Fruit fly (Drosophila melanogaster) whole organism, embryonic: Measurements from ENCODE around the gene Rnb.
A peak's percentile ranks its signal among the peaks of the same experiment; 100 is the strongest.

Experiments used
- Ada2b ChIP-seq: fragments of 200-800 bp; sonication (Bioruptor generic); IDR thresholded peaks from 2 replicates; pipeline ENCODE4 v1.3.6; 2022; ENCODE audit warnings: missing biosample characterization, missing genetic modification characterization
- Awh ChIP-seq: fragments of 200-800 bp; sonication (Bioruptor generic); IDR thresholded peaks from 2 replicates; pipeline ENCODE4, ENCODE4 v1.3.6; 2022; ENCODE audit warnings: missing biosample characterization, missing genetic modification characterization
- B-H2 ChIP-seq: fragments of 200-800 bp; sonication (Bioruptor generic); optimal IDR thresholded peaks from 2 replicates; lab custom pipeline; 2018; ENCODE audit warnings: missing biosample characterization, mild to moderate bottlenecking, missing genetic modification characterization
- Bteb2 ChIP-seq: fragments of 200-800 bp; sonication (Bioruptor generic); optimal IDR thresholded peaks from 2 replicates; lab custom pipeline; 2016; ENCODE audit warnings: missing biosample characterization, missing genetic modification characterization
- C15 ChIP-seq: fragments of 200-800 bp; sonication (Bioruptor generic); IDR thresholded peaks from 3 replicates; pipeline ENCODE4 v1.3.6; 2022; ENCODE audit warnings: missing biosample characterization, missing genetic modification characterization
- CG1024 ChIP-seq: fragments of 200-800 bp; sonication (Bioruptor generic); IDR thresholded peaks from 2 replicates; pipeline ENCODE4 v1.3.6; 2022; ENCODE audit warnings: missing biosample characterization, missing genetic modification characterization
- CG12104 ChIP-seq: fragments of 200-800 bp; sonication (Bioruptor generic); optimal IDR thresholded peaks from 3 replicates; lab custom pipeline; 2016; ENCODE audit warnings: missing biosample characterization, missing genetic modification characterization
- CG15011 ChIP-seq: fragments of 200-800 bp; sonication (Bioruptor generic); optimal IDR thresholded peaks from 3 replicates; lab custom pipeline; 2018; ENCODE audit warnings: missing biosample characterization, mild to moderate bottlenecking, missing genetic modification characterization
- CG15479 ChIP-seq: fragments of 200-800 bp; sonication (Bioruptor generic); optimal IDR thresholded peaks from 3 replicates; lab custom pipeline; 2019; ENCODE audit warnings: missing biosample characterization, mild to moderate bottlenecking, missing genetic modification characterization, moderate library complexity
- CG15514 ChIP-seq: fragments of 200-800 bp; sonication (Bioruptor generic); optimal IDR thresholded peaks from 3 replicates; lab custom pipeline; 2017; ENCODE audit warnings: missing biosample characterization, missing genetic modification characterization, mild to moderate bottlenecking, moderate library complexity, missing genetic modification reagents
- CG1647 ChIP-seq: fragments of 200-800 bp; sonication (Bioruptor generic); optimal IDR thresholded peaks from 3 replicates; lab custom pipeline; 2016; ENCODE audit warnings: missing biosample characterization, missing genetic modification characterization
- CG17359 ChIP-seq: fragments of 200-800 bp; sonication (Bioruptor generic); optimal IDR thresholded peaks from 3 replicates; lab custom pipeline; 2018; ENCODE audit warnings: missing biosample characterization, mild to moderate bottlenecking, missing genetic modification characterization, moderate library complexity
- CG1792 ChIP-seq: fragments of 200-800 bp; sonication (Bioruptor generic); optimal IDR thresholded peaks from 2 replicates; lab custom pipeline; 2016; ENCODE audit warnings: missing biosample characterization, missing genetic modification characterization
- CG18476 ChIP-seq: fragments of 200-800 bp; sonication (Bioruptor generic); optimal IDR thresholded peaks from 2 replicates; lab custom pipeline; 2016; ENCODE audit warnings: missing biosample characterization, mild to moderate bottlenecking, missing genetic modification characterization
- CG2129 ChIP-seq: fragments of 200-800 bp; sonication (Bioruptor generic); IDR thresholded peaks from 2 replicates; pipeline ENCODE4 v1.3.6; 2022; ENCODE audit warnings: missing biosample characterization, missing genetic modification characterization; ENCODE audit not compliant: partially characterized antibody
- CG2712 ChIP-seq: fragments of 200-800 bp; optimal IDR thresholded peaks from 3 replicates; lab custom pipeline; 2019; ENCODE audit warnings: missing biosample characterization, mild to moderate bottlenecking, missing genetic modification characterization, moderate library complexity
- CG3726 ChIP-seq: fragments of 200-800 bp; sonication (Bioruptor generic); IDR thresholded peaks from 3 replicates; pipeline ENCODE4, ENCODE4 v1.3.6; 2022; ENCODE audit warnings: missing biosample characterization, missing genetic modification characterization
- Chrac-16 ChIP-seq: fragments of 200-800 bp; sonication (Bioruptor generic); optimal IDR thresholded peaks from 3 replicates; lab custom pipeline; 2016; ENCODE audit warnings: missing biosample characterization, missing genetic modification characterization
- CoRest ChIP-seq: fragments of 200-800 bp; sonication (Bioruptor generic); optimal IDR thresholded peaks from 3 replicates; lab custom pipeline; 2018; ENCODE audit warnings: missing biosample characterization, mild to moderate bottlenecking, missing genetic modification characterization, moderate library complexity
- Dp ChIP-seq: fragments of 200-800 bp; sonication (Bioruptor generic); optimal IDR thresholded peaks from 2 replicates; lab custom pipeline; 2018; ENCODE audit warnings: missing biosample characterization, mild to moderate bottlenecking, missing genetic modification characterization, moderate library complexity
- Drgx ChIP-seq: fragments of 200-800 bp; sonication (Bioruptor generic); IDR thresholded peaks from 2 replicates; pipeline ENCODE4 v1.3.6; 2022; ENCODE audit warnings: missing biosample characterization, missing genetic modification characterization
- Ets65A ChIP-seq: fragments of 200-800 bp; sonication (Bioruptor generic); peaks from one replicate; lab custom pipeline; 2016; ENCODE audit warnings: missing biosample characterization, missing genetic modification characterization
- Fer2 ChIP-seq: fragments of 200-800 bp; sonication (Bioruptor generic); optimal IDR thresholded peaks from 2 replicates; lab custom pipeline; 2018; ENCODE audit warnings: missing biosample characterization, mild to moderate bottlenecking, missing genetic modification characterization, moderate library complexity
- Hr78 ChIP-seq, 2 experiments: fragments of 200-800 bp in 1 of 2; fragments of >200 bp in 1 of 2; sonication (Bioruptor generic) in 1 of 2; optimal IDR thresholded peaks; 2 replicates each; lab custom pipeline; 2017 to 2019; ENCODE audit warnings: missing biosample characterization in 2 of 2, missing genetic modification characterization in 2 of 2, mild to moderate bottlenecking in 1 of 2, moderate library complexity in 1 of 2
- Kr ChIP-seq: fragments of 200-800 bp; sonication (Bioruptor generic); optimal IDR thresholded peaks from 2 replicates; lab custom pipeline; 2017; ENCODE audit warnings: missing biosample characterization, mild to moderate bottlenecking, missing genetic modification characterization
- NFAT ChIP-seq: fragments of 200-800 bp; sonication (Bioruptor generic); IDR thresholded peaks from 2 replicates; pipeline ENCODE4 v1.3.6; 2022; ENCODE audit warnings: missing biosample characterization, missing genetic modification characterization
- Nf-YC ChIP-seq: fragments of 200-800 bp; optimal IDR thresholded peaks from 3 replicates; lab custom pipeline; 2019; ENCODE audit warnings: missing biosample characterization, mild to moderate bottlenecking, missing genetic modification characterization, moderate library complexity
- NfI ChIP-seq: fragments of 200-800 bp; sonication (Bioruptor generic); optimal IDR thresholded peaks from 3 replicates; lab custom pipeline; 2018; ENCODE audit warnings: missing biosample characterization, mild to moderate bottlenecking, missing genetic modification characterization, moderate library complexity
- Ptx1 ChIP-seq: fragments of 200-800 bp; sonication (Bioruptor generic); IDR thresholded peaks from 2 replicates; pipeline ENCODE4 v1.3.6; 2022; ENCODE audit warnings: missing biosample characterization, missing genetic modification characterization
- Ravus ChIP-seq: fragments of 200-800 bp; sonication (Bioruptor generic); IDR thresholded peaks from 2 replicates; pipeline ENCODE4 v1.3.6; 2022; ENCODE audit warnings: missing biosample characterization, missing genetic modification characterization
- Rx ChIP-seq: fragments of 200-800 bp; sonication (Bioruptor generic); IDR thresholded peaks from 2 replicates; pipeline ENCODE4 v1.3.6; 2022; ENCODE audit warnings: missing biosample characterization, missing genetic modification characterization
- Sry-δ ChIP-seq: fragments of 200-800 bp; sonication (Bioruptor generic); optimal IDR thresholded peaks from 2 replicates; lab custom pipeline; 2016; ENCODE audit warnings: missing biosample characterization, missing genetic modification characterization
- Tbp ChIP-seq: fragments of >200 bp; optimal IDR thresholded peaks from 2 replicates; lab custom pipeline; 2018; ENCODE audit warnings: missing biosample characterization, missing genetic modification characterization
- abd-A ChIP-seq: fragments of 200-800 bp; sonication (Bioruptor generic); optimal IDR thresholded peaks from 3 replicates; lab custom pipeline; 2019; ENCODE audit warnings: missing biosample characterization, mild to moderate bottlenecking, missing genetic modification characterization, moderate library complexity
- ash1 ChIP-seq: fragments of 200-800 bp; sonication (Bioruptor generic); optimal IDR thresholded peaks from 2 replicates; lab custom pipeline; 2018; ENCODE audit warnings: missing biosample characterization, mild to moderate bottlenecking, missing genetic modification characterization
- bcd ChIP-seq: fragments of 200-800 bp; sonication (Bioruptor generic); optimal IDR thresholded peaks from 2 replicates; lab custom pipeline; 2017; ENCODE audit warnings: missing biosample characterization, mild to moderate bottlenecking, missing genetic modification characterization
- bsh ChIP-seq, 2 experiments: fragments of 200-800 bp; sonication (Bioruptor generic); optimal IDR thresholded peaks; 2 replicates each; lab custom pipeline; 2017 to 2018; ENCODE audit warnings: mild to moderate bottlenecking in 2 of 2, missing biosample characterization in 2 of 2, missing genetic modification characterization in 2 of 2, moderate library complexity in 1 of 2
- chif ChIP-seq, 2 experiments: fragments of 200-800 bp; sonication (Bioruptor generic); optimal IDR thresholded peaks; 3 replicates each; lab custom pipeline; 2016; ENCODE audit warnings: missing biosample characterization in 2 of 2, missing genetic modification characterization in 2 of 2
- corto ChIP-seq: fragments of 200-800 bp; sonication (Bioruptor generic); optimal IDR thresholded peaks from 2 replicates; lab custom pipeline; 2016; ENCODE audit warnings: missing biosample characterization, mild to moderate bottlenecking, missing genetic modification characterization, moderate library complexity
- croc ChIP-seq: fragments of 200-800 bp; sonication (Bioruptor generic); conservative IDR thresholded peaks from 3 replicates; pipeline ENCODE4 v1.3.6; 2022; ENCODE audit warnings: missing biosample characterization, missing genetic modification characterization
- crol ChIP-seq: fragments of 200-800 bp; sonication (Bioruptor generic); IDR thresholded peaks from 2 replicates; pipeline ENCODE4 v1.3.6; 2022; ENCODE audit warnings: missing biosample characterization, missing genetic modification characterization
- dan ChIP-seq: fragments of 200-800 bp; sonication (Bioruptor generic); IDR thresholded peaks from 2 replicates; pipeline ENCODE4 v1.3.6; 2022; ENCODE audit warnings: missing biosample characterization, missing genetic modification characterization
- dmrt99B ChIP-seq: fragments of 200-800 bp; sonication (Bioruptor generic); optimal IDR thresholded peaks from 2 replicates; lab custom pipeline; 2018; ENCODE audit warnings: missing biosample characterization, mild to moderate bottlenecking, missing genetic modification characterization, moderate library complexity
- gem ChIP-seq: fragments of 200-800 bp; sonication (Bioruptor generic); optimal IDR thresholded peaks from 2 replicates; lab custom pipeline; 2019; ENCODE audit warnings: missing biosample characterization, mild to moderate bottlenecking, missing genetic modification characterization, moderate library complexity
- jumu ChIP-seq: fragments of 200-800 bp; sonication (Bioruptor generic); optimal IDR thresholded peaks from 3 replicates; lab custom pipeline; 2016; ENCODE audit warnings: missing biosample characterization, missing genetic modification characterization
- nerfin-1 ChIP-seq: fragments of 200-800 bp; sonication (Bioruptor generic); optimal IDR thresholded peaks from 3 replicates; lab custom pipeline; 2019; ENCODE audit warnings: missing biosample characterization, mild to moderate bottlenecking, missing genetic modification characterization, moderate library complexity
- nom ChIP-seq: fragments of 200-800 bp; sonication (Bioruptor generic); optimal IDR thresholded peaks from 2 replicates; lab custom pipeline; 2017; ENCODE audit warnings: missing biosample characterization, missing genetic modification characterization, mild to moderate bottlenecking, moderate library complexity, missing genetic modification reagents
- pan ChIP-seq, 4 experiments: fragments of >200 bp in 3 of 4; fragments of 200-800 bp in 1 of 4; sonication (Bioruptor generic) in 1 of 4; optimal IDR thresholded peaks in 3 of 4; IDR thresholded peaks in 1 of 4; 2 replicates each; pipeline versions ENCODE4 v1.3.6 to Lab custom; 2017 to 2022; ENCODE audit warnings: missing biosample characterization in 2 of 4, missing genetic modification characterization in 2 of 4, mixed read lengths in 1 of 4
- slbo ChIP-seq: fragments of 200-800 bp; sonication (Bioruptor generic); IDR thresholded peaks from 2 replicates; pipeline ENCODE4 v1.3.6; 2022; ENCODE audit warnings: missing biosample characterization, missing genetic modification characterization
- tin ChIP-seq: fragments of 200-800 bp; sonication (Bioruptor generic); optimal IDR thresholded peaks from 3 replicates; lab custom pipeline; 2016; ENCODE audit warnings: missing biosample characterization, missing genetic modification characterization

Gene Rnb

dm6 chr3R:29763804-29764203 is 35.4 kb downstream of the Rnb start (continued):
- TF ChIP-seq dan (GFP tag; lab: Robert Waterston, UW) (no peak), CG2129 (GFP tag; lab: Robert Waterston, UW) (no peak), nerfin-1 (tag; lab: Kevin White, UChicago) (no peak), CG12104 (no peak), CG1024 (no peak), Ets65A (GFP tag; lab: Kevin White, UChicago) (no peak), chif (GFP tag; optimal IDR thresholded peaks at IDR 0.05; lab: Kevin White, UChicago) (no peak), Drgx (GFP tag; lab: Robert Waterston, UW) (peak; percentile 6; the same call in 1 of the 2 replicates), dmrt99B (tag; lab: Kevin White, UChicago) (no peak), crol (GFP tag; lab: Robert Waterston, UW) (0 out of 2 replicates have a peak, but pooled peaks have one; percentile 21), NFAT (no peak), slbo (GFP tag; lab: Robert Waterston, UW) (peak; percentile 55; the same call in 1 of the 2 replicates), Rx (0 out of 2 replicates have a peak, but pooled peaks have one; percentile 3), CG15011 (GFP tag; lab: Kevin White, UChicago) (no peak), abd-A (tag; lab: Kevin White, UChicago) (no peak), corto (GFP tag; lab: Kevin White, UChicago) (no peak), gem (tag; lab: Kevin White, UChicago) (peak; percentile 24), Awh (no peak)

dm6 chr3R:29763154-29763553 is 36.0 kb downstream of the Rnb start:
- TF ChIP-seq jumu (GFP tag; lab: Kevin White, UChicago) (no peak), CG15479 (no peak), Chrac-16 (peak; percentile 26), tin (GFP tag; lab: Kevin White, UChicago) (peak; percentile 46), Nf-YC (tag; lab: Kevin White, UChicago) (no peak), CG1647 (GFP tag; lab: Kevin White, UChicago) (no peak), ash1 (no peak), CG17359 (tag; lab: Kevin White, UChicago) (peak; percentile 40), croc (GFP tag; lab: Robert Waterston, UW) (no peak), Ptx1 (GFP tag; lab: Robert Waterston, UW) (peak; percentile 52; the same call in 1 of the 2 replicates), CG2712 (tag; lab: Kevin White, UChicago) (peak; percentile 42), pan (optimal IDR thresholded peaks at IDR 0.05; lab: Kevin White, UChicago) (no peak), pan (GFP tag; optimal IDR thresholded peaks at IDR 0.05 in 1 of 2, IDR thresholded peaks at IDR 0.05 in 1 of 2) (no peak), Bteb2 (GFP tag; lab: Kevin White, UChicago) (peak; percentile 23), Kr (GFP tag; lab: Kevin White, UChicago) (no peak), Tbp (no peak), CG15514 (GFP tag; lab: Kevin White, UChicago) (no peak), Hr78 (GFP tag; optimal IDR thresholded peaks at IDR 0.05; lab: Kevin White, UChicago) (no peak), Ravus (no peak), CoRest (no peak), CG1792 (GFP tag; lab: Kevin White, UChicago) (peak; percentile 38), bcd (GFP tag; lab: Kevin White, UChicago) (peak; percentile 20), B-H2 (no peak), Dp (GFP tag; lab: Kevin White, UChicago) (no peak), CG3726 (GFP tag; lab: Robert Waterston, UW) (no peak), Ada2b (peak; percentile 53), CG18476 (GFP tag; lab: Kevin White, UChicago) (no peak), NfI (GFP tag; lab: Kevin White, UChicago) (peak; percentile 16), Sry-δ (GFP tag; lab: Kevin White, UChicago) (no peak), Fer2 (tag; lab: Kevin White, UChicago) (no peak), bsh (GFP tag; optimal IDR thresholded peaks at IDR 0.05; lab: Kevin White, UChicago) (peak in 1 of 2 experiments; percentile 49), C15 (0 out of 3 replicates have a peak, but pooled peaks have one; percentile 40), nom (peak; percentile 47)
